Fruit fly (Drosophila melanogaster) whole organism, wandering third instar larva: ENCODE data around the gene CG15923.

ENCODE experiments used
- CG32264 ChIP-seq: fragments of 200-800 bp; sonication (Bioruptor generic); optimal IDR thresholded peaks from 2 replicates; lab custom pipeline; 2016; ENCODE audit warnings: missing biosample characterization, missing genetic modification characterization
- CG9705 ChIP-seq: fragments of 200-800 bp; sonication (Bioruptor generic); optimal IDR thresholded peaks from 2 replicates; lab custom pipeline; 2018; ENCODE audit warnings: missing biosample characterization, mild to moderate bottlenecking, missing genetic modification characterization
- CrebA ChIP-seq: fragments of 200-800 bp; sonication (Bioruptor generic); optimal IDR thresholded peaks from 2 replicates; lab custom pipeline; 2016; ENCODE audit warnings: missing biosample characterization, mild to moderate bottlenecking, missing genetic modification characterization, borderline replicate concordance
- Dif ChIP-seq: fragments of 200-275, 200-300 bp; sonication (Bioruptor generic); optimal IDR thresholded peaks from 2 replicates; lab custom pipeline; 2018; ENCODE audit warnings: missing biosample characterization, missing genetic modification characterization; ENCODE audit not compliant: partially characterized antibody
- Hnf4 ChIP-seq: fragments of 200-800 bp; sonication (Bioruptor generic); optimal IDR thresholded peaks from 2 replicates; lab custom pipeline; 2016; ENCODE audit warnings: missing biosample characterization, mild to moderate bottlenecking, missing genetic modification characterization
- Hr78 ChIP-seq: fragments of >200 bp; optimal IDR thresholded peaks from 2 replicates; lab custom pipeline; 2017; ENCODE audit warnings: missing biosample characterization, missing genetic modification characterization
- Jra ChIP-seq: sonication (Bioruptor generic); optimal IDR thresholded peaks from 2 replicates; lab custom pipeline; 2016; ENCODE audit warnings: missing biosample characterization, missing genetic modification characterization
- Myc ChIP-seq: fragments of >200 bp; optimal IDR thresholded peaks from 2 replicates; lab custom pipeline; 2017
- OdsH ChIP-seq: fragments of 200-800 bp; sonication (Bioruptor generic); optimal IDR thresholded peaks from 2 replicates; lab custom pipeline; 2016; ENCODE audit warnings: missing biosample characterization, mild to moderate bottlenecking, missing genetic modification characterization
- Rel ChIP-seq, 2 experiments: fragments of 200-800 bp; sonication (Bioruptor generic) in 1 of 2; optimal IDR thresholded peaks; 2 replicates in 1 of 2; 3 replicates in 1 of 2; lab custom pipeline; 2016 to 2019; ENCODE audit warnings: mild to moderate bottlenecking in 2 of 2, missing biosample characterization in 2 of 2, missing genetic modification characterization in 2 of 2, moderate library complexity in 1 of 2
- Sp1 ChIP-seq: fragments of 200-800 bp; sonication (Bioruptor generic); optimal IDR thresholded peaks from 3 replicates; lab custom pipeline; 2019; ENCODE audit warnings: missing biosample characterization, mild to moderate bottlenecking, missing genetic modification characterization, moderate library complexity
- Vsx2 ChIP-seq: fragments of 200-300, 225-300 bp; sonication (Bioruptor generic); optimal IDR thresholded peaks from 2 replicates; lab custom pipeline; 2018; ENCODE audit warnings: missing biosample characterization, missing genetic modification characterization; ENCODE audit not compliant: partially characterized antibody
- br ChIP-seq: fragments of 200-800 bp; sonication (Bioruptor generic); optimal IDR thresholded peaks from 2 replicates; lab custom pipeline; 2016; ENCODE audit warnings: missing biosample characterization, missing genetic modification characterization
- dl ChIP-seq, 2 experiments: fragments of 175-275, 200-275 bp in 1 of 2; fragments of 200-275 bp in 1 of 2; sonication (Bioruptor generic); optimal IDR thresholded peaks; lab custom pipeline; 2018; ENCODE audit warnings: mild to moderate bottlenecking in 2 of 2, missing biosample characterization in 2 of 2, missing genetic modification characterization in 2 of 2, moderate library complexity in 2 of 2; ENCODE audit not compliant: partially characterized antibody in 2 of 2, insufficient read depth in 1 of 2
- dmrt93B ChIP-seq: fragments of 200-800 bp; sonication (Bioruptor generic); optimal IDR thresholded peaks from 2 replicates; lab custom pipeline; 2018; ENCODE audit warnings: missing biosample characterization, mild to moderate bottlenecking, missing genetic modification characterization
- ey ChIP-seq: fragments of 200-800 bp; sonication (Bioruptor generic); optimal IDR thresholded peaks from 2 replicates; lab custom pipeline; 2016; ENCODE audit warnings: missing biosample characterization, missing genetic modification characterization
- foxo ChIP-seq, 2 experiments: fragments of 200-800 bp; sonication (Bioruptor generic); optimal IDR thresholded peaks; 2 replicates in 1 of 2; 3 replicates in 1 of 2; lab custom pipeline; 2016 to 2017; ENCODE audit warnings: missing biosample characterization in 2 of 2, missing genetic modification characterization in 2 of 2
- jim ChIP-seq: fragments of 175-275, 200-325 bp; sonication (Bioruptor generic); optimal IDR thresholded peaks from 2 replicates; lab custom pipeline; 2016; ENCODE audit warnings: missing biosample characterization, mild to moderate bottlenecking, missing genetic modification characterization
- psq ChIP-seq: fragments of 200-800 bp; sonication (Bioruptor generic); optimal IDR thresholded peaks from 3 replicates; lab custom pipeline; 2017; ENCODE audit warnings: missing biosample characterization, mild to moderate bottlenecking, missing genetic modification characterization, moderate library complexity
- rgr ChIP-seq: fragments of 200-800 bp; sonication (Bioruptor generic); optimal IDR thresholded peaks from 3 replicates; lab custom pipeline; 2016; ENCODE audit warnings: missing biosample characterization, mild to moderate bottlenecking, missing genetic modification characterization
- sage ChIP-seq: fragments of 200-800 bp; sonication (Bioruptor generic); optimal IDR thresholded peaks from 2 replicates; lab custom pipeline; 2016; ENCODE audit warnings: missing biosample characterization, mild to moderate bottlenecking, missing genetic modification characterization
- usp ChIP-seq: fragments of >200 bp; optimal IDR thresholded peaks from 2 replicates; lab custom pipeline; 2017; ENCODE audit warnings: missing biosample characterization, missing genetic modification characterization

CG15923 gene

DNA sequence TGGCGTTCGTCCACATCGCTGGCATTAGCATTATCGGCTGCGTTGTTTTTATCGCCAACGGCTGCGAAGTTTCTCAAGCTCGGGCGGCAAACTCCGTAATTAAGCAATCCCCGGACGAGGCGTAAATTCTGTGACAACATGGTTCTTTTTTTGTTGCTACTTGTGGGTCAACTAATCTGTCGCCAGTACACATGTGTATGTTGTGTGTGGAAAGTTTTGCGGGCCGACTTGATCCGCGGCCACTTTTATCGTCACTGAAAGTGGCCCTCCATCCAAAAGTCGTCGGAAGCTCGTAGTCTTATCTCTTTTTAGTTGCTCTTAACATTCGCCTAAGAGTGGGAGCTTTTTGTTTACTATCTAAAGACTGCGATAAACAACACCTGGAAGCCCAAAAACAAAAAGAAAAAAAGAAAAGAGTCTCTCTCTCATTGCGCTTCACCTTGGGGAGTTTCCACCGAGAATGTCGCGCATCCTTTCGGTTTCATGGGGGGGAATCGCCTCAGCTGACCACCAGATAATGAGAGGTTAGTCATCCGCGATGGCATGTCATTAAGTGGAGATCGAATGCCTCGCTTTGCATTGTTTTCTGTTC, 52.8 kb downstream of the CG15923 start, which contains the start of gene CG10877:
Gene CG10877, minus strand, starts transcription at position 238 of the 592 bp plus-strand sequence.
- TF ChIP-seq foxo (GFP tag; optimal IDR thresholded peaks at IDR 0.05; lab: Kevin White, UChicago) (no peak), Hr78 (no peak), OdsH (GFP tag; lab: Kevin White, UChicago) (no peak), Hnf4 (no peak), psq (GFP tag; lab: Kevin White, UChicago) (no peak), jim (GFP tag; lab: Kevin White, UChicago) (no peak), Dif (GFP tag; lab: Kevin White, UChicago) (no peak), usp (GFP tag; lab: Kevin White, UChicago) (no peak), sage (GFP tag; lab: Kevin White, UChicago) (no peak), Sp1 (GFP tag; lab: Kevin White, UChicago) (peak; percentile 3), CG9705 (no peak), Vsx2 (GFP tag; lab: Kevin White, UChicago) (no peak), Rel (GFP tag; optimal IDR thresholded peaks at IDR 0.05; lab: Kevin White, UChicago) (no peak), Rel (tag; optimal IDR thresholded peaks at IDR 0.05; lab: Kevin White, UChicago) (peak; percentile 27), br (GFP tag; lab: Kevin White, UChicago) (no peak), dl (GFP tag; optimal IDR thresholded peaks at IDR 0.05; lab: Kevin White, UChicago; ENCODE audit: insufficient read depth in 1 of 2, partially characterized antibody in 2 of 2) (peak in 1 of 2 experiments; percentile 24), ey (GFP tag; lab: Kevin White, UChicago) (no peak), CG32264 (GFP tag; lab: Kevin White, UChicago) (no peak), CrebA (GFP tag; lab: Kevin White, UChicago) (no peak), dmrt93B (GFP tag; lab: Kevin White, UChicago) (no peak), Jra (peak; percentile 5), rgr (GFP tag; lab: Kevin White, UChicago) (no peak), Myc (no peak)
